Fruit fly (Drosophila melanogaster) whole organism, prepupa: ENCODE results near the gene CG17258.

ENCODE experiments used
- Blimp-1 ChIP-seq: fragments of 200-800 bp; sonication (Bioruptor generic); optimal IDR thresholded peaks from 3 replicates; lab custom pipeline; 2017; ENCODE audit warnings: missing biosample characterization, missing genetic modification characterization, mild to moderate bottlenecking, moderate library complexity, missing genetic modification reagents
- CG10669 ChIP-seq: fragments of 200-800 bp; sonication (Bioruptor generic); optimal IDR thresholded peaks from 3 replicates; lab custom pipeline; 2018; ENCODE audit warnings: missing biosample characterization, mild to moderate bottlenecking, missing genetic modification characterization, moderate library complexity
- CG11762 ChIP-seq: fragments of 200-800 bp; sonication (Bioruptor generic); optimal IDR thresholded peaks from 3 replicates; lab custom pipeline; 2016; ENCODE audit warnings: missing biosample characterization, missing genetic modification characterization; ENCODE audit not compliant: insufficient read depth
- CG11902 ChIP-seq: fragments of 200-800 bp; sonication (Bioruptor generic); optimal IDR thresholded peaks from 3 replicates; lab custom pipeline; 2016; ENCODE audit warnings: missing biosample characterization, missing genetic modification characterization
- CG15336 ChIP-seq: fragments of 200-800 bp; sonication (Bioruptor generic); IDR thresholded peaks from 2 replicates; pipeline ENCODE4 v1.3.6; 2022; ENCODE audit warnings: missing biosample characterization, missing genetic modification characterization
- CG1621 ChIP-seq: fragments of 200-800 bp; sonication (Bioruptor generic); optimal IDR thresholded peaks from 3 replicates; lab custom pipeline; 2018; ENCODE audit warnings: missing biosample characterization, mild to moderate bottlenecking, missing genetic modification characterization
- CG32006 ChIP-seq: fragments of 200-800 bp; sonication (Bioruptor generic); optimal IDR thresholded peaks from 3 replicates; lab custom pipeline; 2017; ENCODE audit warnings: missing biosample characterization, mild to moderate bottlenecking, missing genetic modification characterization
- CG34406 ChIP-seq: fragments of 200-800 bp; sonication (Bioruptor generic); optimal IDR thresholded peaks from 3 replicates; lab custom pipeline; 2016; ENCODE audit warnings: missing biosample characterization, missing genetic modification characterization
- CG3919 ChIP-seq: fragments of 200-800 bp; sonication (Bioruptor generic); optimal IDR thresholded peaks from 3 replicates; lab custom pipeline; 2016; ENCODE audit warnings: missing biosample characterization, missing genetic modification characterization
- CG4318 ChIP-seq: fragments of 200-800 bp; sonication (Bioruptor generic); optimal IDR thresholded peaks from 3 replicates; lab custom pipeline; 2017; ENCODE audit warnings: missing biosample characterization, mild to moderate bottlenecking, missing genetic modification characterization
- CG6163 ChIP-seq: fragments of 200-800 bp; sonication (Bioruptor generic); IDR thresholded peaks from 3 replicates; pipeline ENCODE4 v1.3.6; 2022; ENCODE audit warnings: missing biosample characterization, missing genetic modification characterization
- CG6276 ChIP-seq: fragments of 200-800 bp; sonication (Bioruptor generic); optimal IDR thresholded peaks from 2 replicates; lab custom pipeline; 2017; ENCODE audit warnings: missing biosample characterization, mild to moderate bottlenecking, missing genetic modification characterization
- CG6792 ChIP-seq: fragments of 200-800 bp; sonication (Bioruptor generic); optimal IDR thresholded peaks from 3 replicates; lab custom pipeline; 2016; ENCODE audit warnings: missing biosample characterization, missing genetic modification characterization
- CG6808 ChIP-seq: fragments of 200-800 bp; sonication (Bioruptor generic); optimal IDR thresholded peaks from 3 replicates; lab custom pipeline; 2017; ENCODE audit warnings: missing biosample characterization, missing genetic modification characterization, mild to moderate bottlenecking, moderate library complexity, missing genetic modification reagents
- CG6854 ChIP-seq: fragments of 200-800 bp; sonication (Bioruptor generic); optimal IDR thresholded peaks from 2 replicates; lab custom pipeline; 2017; ENCODE audit warnings: missing biosample characterization, mild to moderate bottlenecking, missing genetic modification characterization
- CG8119 ChIP-seq: fragments of 200-800 bp; sonication (Bioruptor generic); IDR thresholded peaks from 3 replicates; pipeline ENCODE4 v1.3.6; 2022; ENCODE audit warnings: missing biosample characterization, missing genetic modification characterization
- CG8319 ChIP-seq: fragments of 200-800 bp; sonication (Bioruptor generic); optimal IDR thresholded peaks from 3 replicates; lab custom pipeline; 2016; ENCODE audit warnings: missing biosample characterization, missing genetic modification characterization
- CG8632 ChIP-seq: fragments of 200-800 bp; sonication (Bioruptor generic); optimal IDR thresholded peaks from 3 replicates; lab custom pipeline; 2016; ENCODE audit warnings: missing biosample characterization, missing genetic modification characterization
- CG9139 ChIP-seq: fragments of 200-800 bp; sonication (Bioruptor generic); optimal IDR thresholded peaks from 3 replicates; lab custom pipeline; 2017; ENCODE audit warnings: missing biosample characterization, mild to moderate bottlenecking, missing genetic modification characterization
- Eip75B ChIP-seq: fragments of 200-800 bp; sonication (Bioruptor generic); optimal IDR thresholded peaks from 3 replicates; lab custom pipeline; 2016; ENCODE audit warnings: missing biosample characterization, missing genetic modification characterization
- Eip78C ChIP-seq: fragments of 200-800 bp; sonication (Bioruptor generic); peaks from one replicate; lab custom pipeline; 2016; ENCODE audit warnings: missing biosample characterization, missing genetic modification characterization
- Eip93F ChIP-seq: fragments of 200-800 bp; sonication (Bioruptor generic); optimal IDR thresholded peaks from 2 replicates; lab custom pipeline; 2016; ENCODE audit warnings: missing biosample characterization, mild to moderate bottlenecking, missing genetic modification characterization
- Ets21C ChIP-seq: fragments of 200-800 bp; sonication (Bioruptor generic); optimal IDR thresholded peaks from 3 replicates; lab custom pipeline; 2016; ENCODE audit warnings: missing biosample characterization, missing genetic modification characterization
- Ets96B ChIP-seq: fragments of 200-800 bp; optimal IDR thresholded peaks from 2 replicates; lab custom pipeline; 2019; ENCODE audit warnings: missing biosample characterization, mild to moderate bottlenecking, missing genetic modification characterization, moderate library complexity
- Gug ChIP-seq: fragments of 200-800 bp; sonication (Bioruptor generic); IDR thresholded peaks from 2 replicates; pipeline ENCODE4 v1.3.6; 2022; ENCODE audit warnings: missing biosample characterization, missing genetic modification characterization
- Hr4 ChIP-seq: fragments of 200-800 bp; sonication (Bioruptor generic); optimal IDR thresholded peaks from 3 replicates; lab custom pipeline; 2016; ENCODE audit warnings: missing biosample characterization, missing genetic modification characterization
- Lpt ChIP-seq: fragments of 200-800 bp; sonication (Bioruptor generic); optimal IDR thresholded peaks from 3 replicates; lab custom pipeline; 2016; ENCODE audit warnings: missing biosample characterization, missing genetic modification characterization
- Met ChIP-seq: fragments of 200-800 bp; sonication (Bioruptor generic); optimal IDR thresholded peaks from 3 replicates; lab custom pipeline; 2016; ENCODE audit warnings: missing biosample characterization, missing genetic modification characterization
- OdsH ChIP-seq: fragments of 200-800 bp; sonication (Bioruptor generic); optimal IDR thresholded peaks from 3 replicates; lab custom pipeline; 2016; ENCODE audit warnings: missing biosample characterization, missing genetic modification characterization
- Smox ChIP-seq: fragments of 200-800 bp; sonication (Bioruptor generic); optimal IDR thresholded peaks from 3 replicates; lab custom pipeline; 2016; ENCODE audit warnings: missing biosample characterization, missing genetic modification characterization
- Sox102F ChIP-seq: fragments of 200-800 bp; sonication (Bioruptor generic); optimal IDR thresholded peaks from 2 replicates; lab custom pipeline; 2016; ENCODE audit warnings: missing biosample characterization, mild to moderate bottlenecking, missing genetic modification characterization
- Sox14 ChIP-seq: fragments of 200-800 bp; sonication (Bioruptor generic); optimal IDR thresholded peaks from 3 replicates; lab custom pipeline; 2016; ENCODE audit warnings: missing biosample characterization, missing genetic modification characterization
- Sox15 ChIP-seq: fragments of 200-800 bp; sonication (Bioruptor generic); optimal IDR thresholded peaks from 3 replicates; lab custom pipeline; 2016; ENCODE audit warnings: missing biosample characterization, missing genetic modification characterization
- achi ChIP-seq: fragments of 200-800 bp; sonication (Bioruptor generic); optimal IDR thresholded peaks from 3 replicates; lab custom pipeline; 2016; ENCODE audit warnings: missing biosample characterization, missing genetic modification characterization
- acj6 ChIP-seq: fragments of 200-800 bp; sonication (Bioruptor generic); optimal IDR thresholded peaks from 3 replicates; lab custom pipeline; 2016; ENCODE audit warnings: missing biosample characterization, missing genetic modification characterization
- cyc ChIP-seq: fragments of 200-800 bp; sonication (Bioruptor generic); optimal IDR thresholded peaks from 3 replicates; lab custom pipeline; 2016; ENCODE audit warnings: missing biosample characterization, missing genetic modification characterization
- dac ChIP-seq: fragments of 200-800 bp; sonication (Bioruptor generic); optimal IDR thresholded peaks from 2 replicates; lab custom pipeline; 2017; ENCODE audit warnings: missing biosample characterization, mild to moderate bottlenecking, missing genetic modification characterization
- dsx ChIP-seq: fragments of 200-800 bp; optimal IDR thresholded peaks from 3 replicates; lab custom pipeline; 2019; ENCODE audit warnings: missing biosample characterization, mild to moderate bottlenecking, missing genetic modification characterization, moderate library complexity; ENCODE audit not compliant: poor library complexity, severe bottlenecking
- eg ChIP-seq: fragments of 200-800 bp; sonication (Bioruptor generic); IDR thresholded peaks from 3 replicates; pipeline ENCODE4 v1.3.6; 2022; ENCODE audit warnings: missing biosample characterization, missing genetic modification characterization
- fd59A ChIP-seq: fragments of 200-800 bp; sonication (Bioruptor generic); optimal IDR thresholded peaks from 2 replicates; lab custom pipeline; 2017; ENCODE audit warnings: missing biosample characterization, mild to moderate bottlenecking, missing genetic modification characterization, missing genetic modification reagents
- fkh ChIP-seq: fragments of 200-800 bp; sonication (Bioruptor generic); optimal IDR thresholded peaks from 3 replicates; lab custom pipeline; 2017; ENCODE audit warnings: missing biosample characterization, mild to moderate bottlenecking, missing genetic modification characterization, moderate library complexity
- lz ChIP-seq: fragments of 200-800 bp; sonication (Bioruptor generic); optimal IDR thresholded peaks from 3 replicates; lab custom pipeline; 2016; ENCODE audit warnings: missing biosample characterization, missing genetic modification characterization
- net ChIP-seq: fragments of 200-800 bp; sonication (Bioruptor generic); optimal IDR thresholded peaks from 3 replicates; lab custom pipeline; 2016; ENCODE audit warnings: missing biosample characterization, missing genetic modification characterization
- salr ChIP-seq, 2 experiments: fragments of 200-800 bp; sonication (Bioruptor generic); optimal IDR thresholded peaks; 3 replicates each; lab custom pipeline; 2016 to 2018; ENCODE audit warnings: missing biosample characterization in 2 of 2, missing genetic modification characterization in 2 of 2, mild to moderate bottlenecking in 1 of 2
- spab ChIP-seq: fragments of 200-800 bp; sonication (Bioruptor generic); optimal IDR thresholded peaks from 2 replicates; lab custom pipeline; 2017; ENCODE audit warnings: missing biosample characterization, mild to moderate bottlenecking, missing genetic modification characterization, missing genetic modification reagents
- ss ChIP-seq, 2 experiments: fragments of 200-800 bp; sonication (Bioruptor generic); optimal IDR thresholded peaks; 2 replicates in 1 of 2; 3 replicates in 1 of 2; lab custom pipeline; 2017 to 2018; ENCODE audit warnings: mild to moderate bottlenecking in 2 of 2, missing biosample characterization in 2 of 2, missing genetic modification characterization in 2 of 2, moderate library complexity in 1 of 2
- svp ChIP-seq: fragments of 200-800 bp; sonication (Bioruptor generic); peaks from one replicate; lab custom pipeline; 2016; ENCODE audit warnings: missing biosample characterization, missing genetic modification characterization
- vri ChIP-seq: fragments of 200-800 bp; sonication (Bioruptor generic); optimal IDR thresholded peaks from 3 replicates; lab custom pipeline; 2016; ENCODE audit warnings: missing biosample characterization, mild to moderate bottlenecking, missing genetic modification characterization

The CG17258 gene

DNA sequence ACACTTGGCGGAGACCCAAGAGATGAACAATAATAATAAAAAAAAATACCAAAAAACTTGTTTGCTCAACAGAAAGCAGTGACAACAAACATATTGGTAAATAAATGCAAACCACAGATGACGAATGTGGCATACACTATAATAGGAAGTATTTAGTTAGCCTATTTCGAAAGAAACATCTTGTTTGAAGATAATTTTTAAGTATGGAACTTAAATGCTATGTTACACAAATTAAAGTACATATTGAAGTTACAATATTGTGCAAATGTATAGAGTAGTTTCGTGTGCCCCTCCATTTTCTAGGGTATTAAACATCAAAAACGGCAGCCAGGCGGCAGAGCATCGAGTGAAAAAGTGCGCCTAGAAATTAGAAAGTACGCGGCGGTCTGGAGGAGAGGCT is 31.7 kb downstream of the CG17258 start (continued):
- peak; percentile 63 for TF ChIP-seq Gug (GFP tag; lab: Robert Waterston, UW)
- TF ChIP-seq CG8119 = peak; percentile 93
- no peak for TF ChIP-seq CG6792
- peak; percentile 21 for TF ChIP-seq CG11762 (GFP tag; lab: Kevin White, UChicago)
- no peak for TF ChIP-seq Met (GFP tag; lab: Kevin White, UChicago)
- TF ChIP-seq cyc (GFP tag; lab: Kevin White, UChicago) = no peak
- peak; percentile 57 for TF ChIP-seq achi (GFP tag; lab: Kevin White, UChicago)
- TF ChIP-seq net = peak; percentile 28
- TF ChIP-seq Sox15 (GFP tag; lab: Kevin White, UChicago) = no peak
- peak; percentile 94 for TF ChIP-seq CG32006 (GFP tag; lab: Kevin White, UChicago)
- TF ChIP-seq CG6276 = peak; percentile 85
- no peak for TF ChIP-seq Smox (GFP tag; lab: Kevin White, UChicago)

- TF ChIP-seq CG10669 (GFP tag; lab: Kevin White, UChicago) (no peak), Ets96B (tag; lab: Kevin White, UChicago) (no peak), ss (GFP tag; optimal IDR thresholded peaks at IDR 0.05; lab: Kevin White, UChicago) (no peak), CG32006 (GFP tag; lab: Kevin White, UChicago) (peak; percentile 72), fkh (GFP tag; lab: Kevin White, UChicago) (no peak), lz (no peak), CG4318 (peak; percentile 20), Met (GFP tag; lab: Kevin White, UChicago) (no peak), acj6 (GFP tag; lab: Kevin White, UChicago) (no peak), Ets21C (GFP tag; lab: Kevin White, UChicago) (no peak), CG6163 (GFP tag; lab: Robert Waterston, UW) (peak; percentile 59; the same call in 2 of the 3 replicates), Eip75B (GFP tag; lab: Kevin White, UChicago) (no peak), dac (GFP tag; lab: Kevin White, UChicago) (no peak), CG15336 (GFP tag; lab: Robert Waterston, UW) (peak; percentile 69), CG6276 (peak; percentile 63), Sox14 (GFP tag; lab: Kevin White, UChicago) (no peak), spab (GFP tag; lab: Kevin White, UChicago) (no peak), achi (GFP tag; lab: Kevin White, UChicago) (peak; percentile 1), vri (GFP tag; lab: Kevin White, UChicago) (no peak), dsx (no peak), Eip78C (GFP tag; lab: Kevin White, UChicago) (peak; percentile 79), Eip93F (GFP tag; lab: Kevin White, UChicago) (no peak), salr (GFP tag; optimal IDR thresholded peaks at IDR 0.05; lab: Kevin White, UChicago) (peak in 1 of 2 experiments; percentile 36), CG3919 (GFP tag; lab: Kevin White, UChicago) (no peak), CG6808 (no peak), cyc (GFP tag; lab: Kevin White, UChicago) (no peak), CG8119 (peak; percentile 70), Smox (GFP tag; lab: Kevin White, UChicago) (no peak), net (no peak), Hr4 (GFP tag; lab: Kevin White, UChicago) (peak; percentile 36), CG34406 (GFP tag; lab: Kevin White, UChicago) (no peak), CG8632 (no peak), CG9139 (no peak), Gug (GFP tag; lab: Robert Waterston, UW) (no peak), fd59A (GFP tag; lab: Kevin White, UChicago) (no peak), Blimp-1 (GFP tag; lab: Kevin White, UChicago) (no peak), CG11762 (GFP tag; lab: Kevin White, UChicago) (no peak), OdsH (GFP tag; lab: Kevin White, UChicago) (peak; percentile 29), CG8319 (no peak), Lpt (peak; percentile 54), CG6854 (GFP tag; lab: Kevin White, UChicago) (no peak), svp (no peak), CG6792 (no peak), CG1621 (tag; lab: Kevin White, UChicago) (no peak), eg (peak; percentile 58; the same call in 2 of the 3 replicates), CG11902 (no peak), Sox102F (GFP tag; lab: Kevin White, UChicago) (no peak)
These were observed 33.2 kb downstream of the CG17258 start for dm6 chr2L:3001953-3002352.
